Fruit fly (Drosophila melanogaster) whole organism, larva: ENCODE measurements around the gene CG15196.

Experiments used
- noc ChIP-seq: fragments of 200-800 bp; sonication (Bioruptor generic); optimal IDR thresholded peaks from 3 replicates; lab custom pipeline; 2019; ENCODE audit warnings: missing biosample characterization, mild to moderate bottlenecking, missing genetic modification characterization, moderate library complexity

Gene CG15196

DNA sequence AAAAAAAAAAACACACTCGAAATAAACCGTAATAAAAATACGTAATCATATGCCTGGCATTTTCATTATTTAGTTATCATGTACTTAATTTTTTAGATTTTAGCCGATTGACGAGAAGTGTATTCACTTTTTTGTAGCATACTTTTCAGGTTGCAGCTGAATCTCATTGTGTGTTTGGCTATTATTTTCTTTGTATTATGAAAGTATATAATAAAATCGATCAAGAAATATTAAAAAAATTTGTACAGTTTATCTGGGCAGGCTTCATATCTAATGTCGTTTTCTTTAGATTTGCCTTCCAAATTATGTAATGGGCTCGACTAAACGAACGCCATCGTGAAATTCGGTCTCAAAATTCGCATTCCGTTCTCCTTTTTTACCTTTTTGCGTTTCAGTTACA, at the start of gene CG15196:
TSS of gene CG15196 (plus strand) at position 301 of the 400 bp plus-strand sequence.
- no peak for TF ChIP-seq noc (tag; lab: Kevin White, UChicago)

DNA sequence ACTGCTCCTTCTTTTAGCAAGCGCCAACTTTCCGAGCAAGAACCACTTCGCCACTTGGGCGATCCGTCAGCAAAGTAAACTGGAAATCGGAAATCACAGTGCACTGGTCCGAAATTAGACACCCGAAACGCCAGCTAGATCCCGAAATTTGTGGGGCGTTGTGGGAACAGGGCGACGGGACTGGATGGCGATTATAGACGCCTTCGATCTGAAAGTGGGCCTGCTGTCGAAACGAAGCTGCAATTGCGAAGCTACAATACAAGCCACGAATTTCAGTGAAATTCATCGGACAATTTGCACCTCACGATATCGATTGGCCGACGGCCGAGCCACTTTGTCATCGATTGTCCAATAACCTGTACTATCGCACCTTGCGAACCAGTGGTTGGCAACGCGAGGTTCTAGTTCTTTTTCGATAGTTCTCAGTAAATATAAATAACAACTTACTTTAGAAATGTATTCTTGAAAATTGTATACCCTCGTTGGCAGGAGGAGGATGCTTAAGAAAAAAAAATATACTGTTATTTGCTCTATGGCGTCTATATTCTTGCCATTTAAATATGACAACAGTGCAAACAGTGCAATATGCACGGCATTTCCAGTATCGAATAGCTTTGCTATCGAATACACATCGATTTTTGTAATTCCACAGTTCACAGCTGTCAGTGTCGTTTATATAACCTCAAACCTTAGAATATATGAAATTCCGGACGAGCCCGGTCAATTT, 41.8 kb upstream of the CG15196 start, which contains the start of the genes hop and Tim8:
TSS of gene hop (minus strand) at position 316 of the 727 bp plus-strand sequence.
TSS of gene Tim8 (plus strand) at position 663 of the 727 bp plus-strand sequence.
- no peak for TF ChIP-seq noc (tag; lab: Kevin White, UChicago)

dm6 chrX:11369374-11369773, 40.4 kb upstream of the CG15196 start, which contains the start of gene dlg1:
dlg1 (plus strand) TSS chrX:11369665.
- TF ChIP-seq noc (tag; lab: Kevin White, UChicago) = no peak

dm6 chrX:11370792-11371191, 39.0 kb upstream of the CG15196 start:
- TF ChIP-seq noc (tag; lab: Kevin White, UChicago) = no peak

DNA sequence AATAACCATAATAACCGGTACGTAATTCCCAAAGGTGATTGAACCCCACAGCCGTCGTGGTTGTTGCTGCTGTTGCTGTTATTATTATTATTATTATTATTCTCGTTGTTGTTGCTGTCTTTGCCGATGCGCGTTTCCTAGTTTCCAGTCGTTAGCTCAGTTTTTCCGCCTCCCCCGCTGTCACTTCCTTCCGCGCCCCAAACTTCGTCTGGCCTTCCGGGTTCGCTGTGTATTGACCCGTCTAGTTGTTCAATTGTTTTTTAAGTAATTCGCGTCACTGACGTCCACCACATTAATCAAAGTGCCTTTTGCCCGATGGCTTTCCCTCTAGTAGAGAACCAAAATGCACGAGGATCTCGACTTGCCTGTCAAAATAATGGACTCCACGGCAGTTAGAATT, 38.1 kb upstream of the CG15196 start:
- no peak for TF ChIP-seq noc (tag; lab: Kevin White, UChicago)

DNA sequence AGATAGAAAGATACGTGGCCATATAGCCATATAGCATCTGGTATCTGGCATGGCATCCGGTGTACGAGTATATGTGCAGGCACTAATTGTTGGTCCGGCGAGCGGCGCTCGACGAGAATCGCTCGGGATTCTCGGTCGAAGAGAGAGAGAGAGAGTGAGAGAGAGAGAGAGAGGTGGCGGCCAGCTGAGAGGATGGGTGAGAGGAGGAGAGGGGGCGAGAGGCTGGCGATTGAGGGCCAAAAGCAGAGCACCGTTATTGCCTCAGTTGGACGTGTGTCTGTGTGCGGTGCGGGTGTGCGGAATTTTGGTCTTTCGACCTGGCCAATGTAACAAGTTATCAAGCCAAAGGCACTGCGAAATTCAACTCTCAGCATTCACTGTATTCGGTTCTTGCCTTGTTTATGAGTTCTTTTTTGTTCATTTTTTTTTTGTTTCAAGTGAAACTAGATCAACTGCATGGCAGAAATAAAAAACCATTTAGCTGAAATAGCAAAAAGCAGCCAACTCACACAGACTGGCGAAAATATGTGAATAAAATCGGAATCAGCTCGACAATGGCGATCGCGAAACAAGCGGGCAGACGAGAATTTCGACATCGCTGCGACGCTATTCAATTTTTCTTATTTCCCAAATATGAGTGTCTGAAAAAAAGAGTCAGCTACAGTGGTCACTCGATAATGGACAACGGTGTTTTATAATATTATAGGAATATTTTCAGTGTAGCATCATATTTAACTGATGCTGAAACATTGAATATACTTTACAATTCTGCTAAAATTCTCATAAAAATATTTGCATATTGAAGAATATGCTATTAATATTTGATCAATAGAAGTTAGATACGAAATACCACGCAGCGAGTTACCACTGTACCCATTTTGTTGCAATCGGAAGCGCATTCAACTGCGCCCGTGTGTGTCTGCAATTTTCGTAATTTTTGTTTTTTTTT, 36.7 kb upstream of the CG15196 start:
- no peak for TF ChIP-seq noc (tag; lab: Kevin White, UChicago)

DNA sequence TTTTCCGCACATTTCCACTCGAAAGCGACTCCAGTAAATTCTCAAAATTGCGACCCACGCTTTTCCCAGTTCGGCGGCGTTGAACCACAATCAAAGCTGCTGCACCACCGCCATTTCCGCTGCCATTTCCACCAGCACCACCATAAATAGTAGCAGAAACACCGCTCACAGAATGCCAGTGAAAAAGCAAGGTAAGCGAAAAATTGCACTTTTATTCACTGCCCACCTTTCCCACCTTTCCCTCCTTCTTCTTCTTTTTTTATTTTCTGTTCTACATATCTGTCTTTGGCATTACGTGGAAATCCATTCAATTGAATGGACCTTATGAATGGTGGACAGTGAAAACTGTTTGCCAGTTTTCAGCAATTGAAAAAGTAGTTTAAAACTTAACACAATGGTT, 35.4 kb upstream of the CG15196 start:
- TF ChIP-seq noc (tag; lab: Kevin White, UChicago) = no peak

dm6 chrX:11378388-11378787, 31.4 kb upstream of the CG15196 start:
- no peak for TF ChIP-seq noc (tag; lab: Kevin White, UChicago)

dm6 chrX:11379139-11379538, 30.6 kb upstream of the CG15196 start:
- no peak for TF ChIP-seq noc (tag; lab: Kevin White, UChicago)

DNA sequence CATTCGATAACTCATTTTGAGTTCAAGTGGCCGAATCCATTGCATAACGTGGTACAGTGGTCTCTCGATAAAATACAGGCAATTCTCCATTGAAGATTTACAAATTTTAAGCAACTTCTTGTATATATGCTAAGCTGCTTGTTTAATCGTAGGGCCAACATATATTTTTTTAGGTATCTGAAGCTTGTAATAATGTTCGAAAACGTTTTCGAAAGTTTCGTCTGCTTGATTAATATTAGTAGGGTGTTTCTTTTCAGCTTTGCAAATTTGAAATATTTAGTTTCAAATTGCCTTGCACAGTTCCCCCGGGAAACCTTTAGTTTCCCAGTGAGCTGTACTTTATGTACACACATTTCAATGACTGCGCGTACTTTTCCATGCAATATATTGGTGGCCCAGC, 30.0 kb upstream of the CG15196 start:
- no peak for TF ChIP-seq noc (tag; lab: Kevin White, UChicago)

- TF ChIP-seq noc (tag; lab: Kevin White, UChicago) = no peak
Measured at dm6 chrX:11382588-11382987, 27.2 kb upstream of the CG15196 start.

- no peak for TF ChIP-seq noc (tag; lab: Kevin White, UChicago)
Measured at dm6 chrX:11383530-11383929, 26.2 kb upstream of the CG15196 start.

- TF ChIP-seq noc (tag; lab: Kevin White, UChicago) = peak; percentile 45
Measured at dm6 chrX:11384023-11384444, 25.7 kb upstream of the CG15196 start.

dm6 chrX:11385498-11385897, 24.2 kb upstream of the CG15196 start:
- no peak for TF ChIP-seq noc (tag; lab: Kevin White, UChicago)

DNA sequence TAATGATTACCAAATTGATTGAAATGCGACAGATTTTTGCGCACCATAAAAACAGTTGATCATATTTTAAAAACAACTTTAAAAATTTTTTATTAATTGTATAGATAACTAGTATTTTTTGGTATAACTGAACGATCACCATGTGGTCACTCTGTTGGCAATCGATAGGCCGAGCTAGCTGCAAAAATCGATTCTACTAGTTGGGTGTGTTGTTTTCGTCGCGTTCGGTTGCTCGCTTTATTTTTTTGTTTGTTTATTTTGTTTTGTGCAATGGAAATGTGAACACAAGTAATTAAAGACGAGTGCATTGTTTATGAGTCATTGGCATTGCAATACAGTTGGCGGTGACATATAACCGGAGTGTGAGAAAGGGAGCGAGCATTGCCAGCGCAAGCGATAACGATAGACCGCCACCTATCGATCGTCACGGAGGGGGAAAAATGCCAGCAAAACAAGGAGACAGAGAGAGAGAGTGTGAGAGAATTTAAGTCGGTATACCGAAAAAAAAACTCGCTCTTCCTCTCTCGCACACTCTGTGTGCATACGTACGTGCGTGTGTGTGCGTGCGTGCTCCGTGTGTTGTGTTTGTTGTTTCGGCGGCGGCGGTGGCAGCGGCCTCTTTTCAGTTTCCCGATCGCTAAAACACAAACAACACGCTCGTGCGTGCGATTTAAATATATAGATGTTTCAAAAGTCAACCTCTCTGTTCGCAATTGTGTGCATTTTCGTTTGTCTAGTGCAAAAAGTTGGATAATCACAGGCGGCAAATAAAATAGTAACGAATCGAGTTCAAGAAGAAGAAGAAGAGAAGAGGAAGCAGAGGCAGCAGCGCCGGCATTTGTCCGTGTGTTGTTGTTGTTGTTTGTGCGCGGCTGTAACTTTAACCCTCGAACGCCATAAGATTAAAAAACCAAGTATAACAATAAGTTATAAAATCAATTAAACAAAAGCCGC, 20.0 kb upstream of the CG15196 start:
- TF ChIP-seq noc (tag; lab: Kevin White, UChicago) = no peak
